Worm (Caenorhabditis elegans) whole organism, dauer: ENCODE measurements around the gene elmd-1.

Experiments
- unc-62 ChIP-seq: sonication (generic microtip); optimal IDR thresholded peaks from 2 replicates; lab custom pipeline; 2017; ENCODE audit warnings: missing biosample characterization, missing genetic modification reagents, missing genetic modification characterization

The elmd-1 gene

ce11 chrIII:3393687-3394086, 4.0 kb downstream of the elmd-1 start, which contains the start of gene mlc-4:
Gene mlc-4, minus strand, starts transcription at chrIII:3393787.
- TF ChIP-seq unc-62 (GFP tag; lab: Kevin White, UChicago), result no peak

DNA sequence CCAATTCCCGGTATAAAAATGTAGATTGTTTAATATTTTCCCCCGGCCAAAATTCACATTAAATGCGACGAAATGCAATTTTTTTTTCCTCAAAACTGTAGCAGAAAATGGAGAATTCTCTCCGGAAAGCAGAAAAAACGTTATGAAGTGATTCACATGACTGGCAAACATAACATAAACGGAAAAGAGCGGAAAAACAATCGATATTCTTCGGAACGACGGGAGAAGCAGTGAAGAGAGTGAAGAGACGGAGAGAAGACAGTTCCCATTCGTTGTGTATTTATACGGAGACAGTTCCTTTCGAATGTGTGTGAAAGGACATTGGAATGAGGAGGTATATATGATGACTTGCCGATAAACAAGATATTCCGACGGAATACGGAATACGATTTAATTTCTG, 5.4 kb downstream of the elmd-1 start:
- TF ChIP-seq unc-62 (GFP tag; lab: Kevin White, UChicago), result no peak

DNA sequence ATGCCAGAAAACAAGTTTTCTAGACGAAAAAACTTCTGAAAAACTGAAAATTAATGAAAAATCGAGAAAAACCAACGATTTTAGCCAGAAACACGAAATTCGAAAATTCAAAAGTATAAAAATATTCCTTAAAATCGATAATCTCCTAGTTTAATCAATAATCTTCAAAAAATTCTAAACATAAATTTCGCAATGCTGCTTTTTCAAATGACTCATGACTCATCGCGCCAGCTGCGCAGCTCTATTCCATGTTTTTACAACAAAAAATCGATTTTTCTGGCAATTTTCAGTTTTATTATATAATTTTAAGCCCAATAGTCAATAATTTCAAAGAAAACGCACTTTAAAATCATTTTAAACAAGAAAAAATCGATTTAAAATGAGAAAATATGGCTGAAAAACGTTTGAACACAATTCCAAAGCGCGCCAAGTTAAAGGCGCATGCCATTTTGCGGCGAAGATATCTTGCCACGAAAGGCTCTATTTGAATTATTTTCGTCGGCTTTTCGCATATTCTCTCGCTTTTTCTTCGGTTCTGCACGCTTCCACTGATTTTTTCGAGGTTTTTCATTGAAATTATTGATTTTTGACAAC, 6.3 kb downstream of the elmd-1 start, which contains the start of gene cri-3:
Gene cri-3, plus strand, starts transcription at position 482 of the 594 bp plus-strand sequence.
- TF ChIP-seq unc-62 (GFP tag; lab: Kevin White, UChicago), result no peak

ce11 chrIII:3397678-3398077, 8.0 kb downstream of the elmd-1 start, which contains the start of gene clpf-1:
Gene clpf-1, plus strand, starts transcription at chrIII:3397743.
- TF ChIP-seq unc-62 (GFP tag; lab: Kevin White, UChicago), result no peak

DNA sequence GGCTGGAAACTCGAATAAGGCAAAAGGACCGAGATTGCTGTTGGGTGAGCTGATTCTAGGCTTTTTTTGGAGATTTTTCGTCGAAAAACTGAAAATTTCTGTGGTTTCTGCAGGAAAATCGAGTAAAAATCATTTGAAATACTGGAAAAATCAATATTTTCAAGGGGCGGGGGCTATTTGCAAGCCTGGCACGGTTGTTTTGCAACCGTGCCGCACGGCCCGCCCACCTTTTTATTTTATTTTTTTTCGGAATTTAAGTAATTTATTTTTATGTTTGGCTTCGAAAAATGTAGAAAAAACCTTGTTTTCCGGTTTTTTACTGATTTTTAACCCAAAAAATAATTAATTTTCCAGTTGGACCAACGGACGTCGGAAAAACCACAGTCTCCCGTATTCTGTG, 8.8 kb downstream of the elmd-1 start:
- no peak for TF ChIP-seq unc-62 (GFP tag; lab: Kevin White, UChicago)

- TF ChIP-seq unc-62 (GFP tag; lab: Kevin White, UChicago), result no peak
Measured at ce11 chrIII:3400444-3400843, 10.7 kb downstream of the elmd-1 start.

DNA sequence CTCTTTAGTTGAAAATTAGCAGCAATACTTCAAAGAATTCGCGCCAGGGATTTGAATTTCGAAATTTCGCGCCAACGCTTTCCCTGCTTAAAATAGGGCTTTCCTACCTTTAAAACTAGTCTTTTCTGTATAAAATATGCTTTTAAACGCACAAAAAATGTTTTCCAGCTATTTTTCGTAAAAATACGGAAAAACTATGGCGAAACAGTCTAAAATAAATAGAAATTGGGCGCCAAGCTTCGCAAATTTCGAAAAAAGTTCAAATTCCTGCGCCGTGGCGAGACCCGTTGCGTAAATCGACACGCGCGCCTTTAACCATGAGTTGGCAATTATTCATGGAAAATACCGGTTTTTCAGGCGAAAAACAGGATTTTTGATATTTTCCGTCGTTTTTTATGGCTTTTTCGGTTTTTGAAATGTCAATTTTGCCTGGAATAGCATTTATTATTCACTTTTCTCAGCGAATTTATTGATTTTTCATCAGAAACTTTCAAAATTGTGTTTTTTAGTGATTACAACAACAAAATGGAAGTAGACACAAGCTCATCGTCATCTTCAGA, 14.7 kb downstream of the elmd-1 start, which contains the start of the genes npp-9 and F59A2.5:
Gene npp-9, minus strand, starts transcription at position 126 of the 560 bp plus-strand sequence.
Gene F59A2.5, plus strand, starts transcription at position 510 of the 560 bp plus-strand sequence.
- no peak for TF ChIP-seq unc-62 (GFP tag; lab: Kevin White, UChicago)

- TF ChIP-seq unc-62 (GFP tag; lab: Kevin White, UChicago), result no peak
Measured at ce11 chrIII:3405535-3405934, 15.8 kb downstream of the elmd-1 start, which contains the start of gene golg-4. Gene golg-4, plus strand, starts transcription at chrIII:3405568.

DNA sequence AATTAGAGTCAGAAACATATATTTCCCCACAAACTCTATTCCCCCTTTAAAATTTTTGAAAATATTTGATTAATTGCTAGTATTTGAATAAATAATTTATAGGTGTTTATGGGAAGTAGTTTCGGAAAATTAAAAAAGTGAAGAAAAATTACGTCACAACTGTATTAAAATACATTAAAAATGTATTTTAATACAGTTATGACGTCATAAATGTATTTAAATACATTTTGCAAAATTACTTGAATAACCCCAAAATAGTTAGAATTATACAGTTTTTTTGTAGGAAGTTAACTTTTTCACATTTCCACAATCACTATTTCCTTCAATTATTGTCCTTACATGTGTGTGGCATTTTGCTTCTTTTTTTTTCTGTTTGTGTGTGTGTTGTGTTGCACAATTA, 23.7 kb downstream of the elmd-1 start:
- TF ChIP-seq unc-62 (GFP tag; lab: Kevin White, UChicago), result no peak

DNA sequence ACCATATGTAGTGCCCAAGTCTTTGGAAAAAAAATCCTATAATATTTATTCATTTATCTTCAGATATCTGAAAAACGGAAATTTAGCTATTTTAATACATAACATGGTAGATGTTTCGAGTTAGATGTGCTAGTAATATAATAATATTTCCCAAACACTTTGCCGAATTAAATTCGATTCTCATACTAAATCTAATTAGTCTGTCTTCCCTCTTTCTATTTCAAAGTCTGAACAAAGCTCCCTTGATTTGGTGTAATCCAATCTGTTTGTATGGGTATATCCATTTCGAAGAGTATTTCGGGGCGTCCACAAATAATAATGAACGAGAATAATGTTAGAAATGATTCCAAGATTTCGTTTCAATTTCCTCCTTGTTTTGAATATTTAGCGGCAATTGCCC, 24.7 kb downstream of the elmd-1 start:
- TF ChIP-seq unc-62 (GFP tag; lab: Kevin White, UChicago), result no peak

DNA sequence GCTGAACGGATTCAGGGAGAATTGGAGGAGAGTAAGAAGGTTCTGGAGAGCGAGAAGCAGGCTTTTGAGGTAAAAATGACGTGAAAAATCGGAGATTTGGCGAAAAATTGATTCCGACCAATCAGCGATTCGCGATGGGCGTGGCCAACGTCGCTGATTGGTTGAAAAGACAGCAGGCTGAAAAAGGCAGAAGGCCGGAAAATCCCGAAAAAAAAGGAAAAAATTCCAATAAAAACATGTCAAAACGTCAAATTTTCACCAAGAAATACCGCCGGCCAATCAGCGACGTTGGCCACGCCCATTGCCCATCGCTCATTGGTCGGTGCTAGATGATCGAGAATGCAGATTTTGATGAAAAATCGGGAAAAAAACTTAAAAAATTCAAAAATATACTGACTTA, 27.7 kb downstream of the elmd-1 start:
- no peak for TF ChIP-seq unc-62 (GFP tag; lab: Kevin White, UChicago)

DNA sequence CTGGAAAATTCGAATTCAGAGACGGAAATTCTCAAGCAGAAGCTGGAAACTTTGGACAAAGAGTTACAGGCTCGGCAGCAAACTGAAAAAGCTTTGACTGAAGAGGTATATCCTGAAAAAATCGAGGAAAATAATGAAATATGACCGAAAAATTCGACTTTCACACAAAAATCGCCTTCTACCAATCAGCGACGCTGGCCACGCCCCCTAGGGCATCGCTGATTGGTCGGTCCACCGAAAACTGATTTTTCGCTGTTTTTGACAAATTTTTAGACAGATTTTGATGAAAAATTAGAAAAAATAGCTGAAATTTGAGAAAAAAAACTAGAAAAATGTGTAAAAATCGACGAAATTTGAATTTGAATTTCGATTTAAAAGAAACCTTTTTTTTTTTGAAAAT, 29.2 kb downstream of the elmd-1 start:
- TF ChIP-seq unc-62 (GFP tag; lab: Kevin White, UChicago), result no peak

ce11 chrIII:3423924-3424323, 34.2 kb downstream of the elmd-1 start:
- TF ChIP-seq unc-62 (GFP tag; lab: Kevin White, UChicago), result no peak

DNA sequence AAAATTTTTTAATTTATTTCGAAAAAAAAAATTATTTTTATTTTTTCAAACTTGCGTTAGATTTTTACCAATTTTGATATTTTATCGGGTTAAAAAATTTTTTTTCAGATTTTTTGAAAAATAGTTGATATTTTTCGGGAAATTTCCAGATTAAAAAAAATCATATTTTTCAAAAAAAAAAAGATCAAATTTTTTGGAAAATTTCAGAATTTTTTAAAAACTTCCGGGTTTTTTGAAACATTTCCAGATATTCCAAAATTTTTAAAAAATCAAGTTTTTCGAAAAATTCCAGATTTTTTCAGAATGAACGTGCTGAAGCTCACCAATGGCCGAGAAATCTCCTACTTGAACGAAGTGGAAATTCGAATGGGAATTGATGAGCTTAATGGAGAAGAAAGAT, 35.7 kb downstream of the elmd-1 start, which contains the start of gene metl-18:
Gene metl-18, plus strand, starts transcription at position 301 of the 400 bp plus-strand sequence.
- no peak for TF ChIP-seq unc-62 (GFP tag; lab: Kevin White, UChicago)

- no peak for TF ChIP-seq unc-62 (GFP tag; lab: Kevin White, UChicago)
Measured at ce11 chrIII:3426741-3427140, 37.0 kb downstream of the elmd-1 start.

- TF ChIP-seq unc-62 (GFP tag; lab: Kevin White, UChicago), result no peak
Measured at ce11 chrIII:3428574-3428973, 38.9 kb downstream of the elmd-1 start.

DNA sequence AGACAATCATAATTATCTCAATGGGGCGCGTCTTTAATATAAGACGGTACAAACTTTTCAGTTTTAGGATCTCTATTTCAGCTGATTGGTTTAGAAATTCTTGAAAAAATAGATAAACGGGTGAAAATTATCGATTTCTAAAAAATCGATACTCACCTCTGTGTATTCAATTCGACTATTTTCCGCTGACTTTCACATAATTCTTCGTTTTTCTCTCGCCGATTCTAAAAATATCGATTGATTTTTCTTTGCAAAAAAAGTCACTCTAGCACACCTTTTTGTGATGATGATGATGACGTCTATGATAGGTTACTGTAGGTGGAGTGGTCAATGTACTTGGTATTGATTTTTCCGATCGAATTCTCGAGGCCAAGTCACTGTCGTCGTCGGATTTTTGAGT, 40.0 kb downstream of the elmd-1 start:
- no peak for TF ChIP-seq unc-62 (GFP tag; lab: Kevin White, UChicago)
